Worm (Caenorhabditis elegans) whole organism, L4/young adult: ENCODE results near the gene prdm-14.

Source experiments
- dao-5 ChIP-seq: sonication (generic microtip); optimal IDR thresholded peaks from 2 replicates; lab custom pipeline; 2016; ENCODE audit warnings: missing genotype, missing genetic modification characterization, moderate library complexity, missing compliant biosample characterization
- him-1 ChIP-seq: sonication (generic microtip); optimal IDR thresholded peaks from 2 replicates; lab custom pipeline; 2016; ENCODE audit warnings: missing genotype, missing genetic modification reagents, missing genetic modification characterization, missing compliant biosample characterization

ce11 chrX:9027304-9027703, 18.7 kb upstream of the prdm-14 start, which contains the start of gene T25B6.3:
- TF ChIP-seq dao-5 (tag; lab: Kevin White, UChicago) (no peak), him-1 (tag; lab: Kevin White, UChicago) (no peak)
